Fruit fly (Drosophila melanogaster) whole organism, embryonic: ENCODE measurements around the gene CG46430.

ENCODE experiments used
- ATbp ChIP-seq: fragments of 200-800 bp; sonication (Bioruptor generic); optimal IDR thresholded peaks from 2 replicates; lab custom pipeline; 2017; ENCODE audit warnings: missing biosample characterization, mild to moderate bottlenecking, missing genetic modification characterization, missing genetic modification reagents
- Antp ChIP-seq: fragments of 200-800 bp; sonication (Bioruptor generic); optimal IDR thresholded peaks from 3 replicates; lab custom pipeline; 2016; ENCODE audit warnings: missing biosample characterization, missing genetic modification characterization
- Bdp1 ChIP-seq: fragments of 200-800 bp; sonication (Bioruptor generic); optimal IDR thresholded peaks from 3 replicates; lab custom pipeline; 2016; ENCODE audit warnings: missing biosample characterization, missing genetic modification characterization
- Bgb ChIP-seq: fragments of 200-800 bp; sonication (Bioruptor generic); IDR thresholded peaks from 2 replicates; pipeline ENCODE4 v1.3.6; 2022; ENCODE audit warnings: missing biosample characterization, missing genetic modification characterization; ENCODE audit not compliant: partially characterized antibody
- Bteb2 ChIP-seq: fragments of 200-800 bp; sonication (Bioruptor generic); optimal IDR thresholded peaks from 2 replicates; lab custom pipeline; 2016; ENCODE audit warnings: missing biosample characterization, missing genetic modification characterization
- C15 ChIP-seq: fragments of 200-800 bp; sonication (Bioruptor generic); IDR thresholded peaks from 3 replicates; pipeline ENCODE4 v1.3.6; 2022; ENCODE audit warnings: missing biosample characterization, missing genetic modification characterization
- CG10267 ChIP-seq: fragments of 200-800 bp; sonication (Bioruptor generic); optimal IDR thresholded peaks from 2 replicates; lab custom pipeline; 2018; ENCODE audit warnings: missing biosample characterization, mild to moderate bottlenecking, missing genetic modification characterization, moderate library complexity
- CG11456 ChIP-seq: fragments of 200-800 bp; sonication (Bioruptor generic); IDR thresholded peaks from 3 replicates; pipeline ENCODE4 v1.3.6; 2022; ENCODE audit warnings: missing biosample characterization, missing genetic modification characterization
- CG11723 ChIP-seq: fragments of 200-800 bp; sonication (Bioruptor generic); optimal IDR thresholded peaks from 2 replicates; lab custom pipeline; 2017; ENCODE audit warnings: missing biosample characterization, mild to moderate bottlenecking, missing genetic modification characterization
- CG13775 ChIP-seq: fragments of 200-800 bp; sonication (Bioruptor generic); optimal IDR thresholded peaks from 3 replicates; lab custom pipeline; 2017; ENCODE audit warnings: missing biosample characterization, mild to moderate bottlenecking, missing genetic modification characterization
- CG14014 ChIP-seq: fragments of 200-800 bp; sonication (Bioruptor generic); IDR thresholded peaks from 2 replicates; pipeline ENCODE4 v1.3.6; 2022; ENCODE audit warnings: missing biosample characterization, missing genetic modification characterization
- CG17385 ChIP-seq: fragments of 200-800 bp; sonication (Bioruptor generic); optimal IDR thresholded peaks from 3 replicates; lab custom pipeline; 2018; ENCODE audit warnings: missing biosample characterization, mild to moderate bottlenecking, missing genetic modification characterization
- CG17802 ChIP-seq: fragments of 200-800 bp; sonication (Bioruptor generic); optimal IDR thresholded peaks from 2 replicates; lab custom pipeline; 2018; ENCODE audit warnings: missing biosample characterization, mild to moderate bottlenecking, missing genetic modification characterization, moderate library complexity
- CG17912 ChIP-seq: fragments of 200-800 bp; sonication (Bioruptor generic); optimal IDR thresholded peaks from 2 replicates; lab custom pipeline; 2018; ENCODE audit warnings: missing biosample characterization, mild to moderate bottlenecking, missing genetic modification characterization
- CG2116 ChIP-seq: fragments of 200-800 bp; sonication (Bioruptor generic); optimal IDR thresholded peaks from 3 replicates; lab custom pipeline; 2018; ENCODE audit warnings: missing biosample characterization, mild to moderate bottlenecking, missing genetic modification characterization
- CG2129 ChIP-seq: fragments of 200-800 bp; sonication (Bioruptor generic); IDR thresholded peaks from 2 replicates; pipeline ENCODE4 v1.3.6; 2022; ENCODE audit warnings: missing biosample characterization, missing genetic modification characterization; ENCODE audit not compliant: partially characterized antibody
- CG31365 ChIP-seq: fragments of 200-800 bp; sonication (Bioruptor generic); optimal IDR thresholded peaks from 2 replicates; lab custom pipeline; 2018; ENCODE audit warnings: missing biosample characterization, mild to moderate bottlenecking, missing genetic modification characterization
- CG3281 ChIP-seq: fragments of 200-800 bp; sonication (Bioruptor generic); optimal IDR thresholded peaks from 3 replicates; lab custom pipeline; 2017; ENCODE audit warnings: missing biosample characterization, mild to moderate bottlenecking, missing genetic modification characterization
- CG34376 ChIP-seq: fragments of 200-800 bp; sonication (Bioruptor generic); optimal IDR thresholded peaks from 2 replicates; lab custom pipeline; 2018; ENCODE audit warnings: missing biosample characterization, mild to moderate bottlenecking, missing genetic modification characterization
- CG7839 ChIP-seq: fragments of 200-800 bp; sonication (Bioruptor generic); optimal IDR thresholded peaks from 3 replicates; lab custom pipeline; 2018; ENCODE audit warnings: missing biosample characterization, mild to moderate bottlenecking, missing genetic modification characterization, moderate library complexity
- CG8281 ChIP-seq: fragments of 200-800 bp; sonication (Bioruptor generic); optimal IDR thresholded peaks from 2 replicates; lab custom pipeline; 2018; ENCODE audit warnings: missing biosample characterization, mild to moderate bottlenecking, missing genetic modification characterization, moderate library complexity
- CG8290 ChIP-seq, 3 experiments: fragments of 200-800 bp; sonication (Bioruptor generic); optimal IDR thresholded peaks; 2 replicates each; lab custom pipeline; 2016 to 2019; ENCODE audit warnings: missing biosample characterization in 3 of 3, missing genetic modification characterization in 3 of 3, mild to moderate bottlenecking in 2 of 3, moderate library complexity in 1 of 3
- CG8359 ChIP-seq: fragments of 200-800 bp; sonication (Bioruptor generic); optimal IDR thresholded peaks from 2 replicates; lab custom pipeline; 2017; ENCODE audit warnings: missing biosample characterization, mild to moderate bottlenecking, missing genetic modification characterization, borderline replicate concordance
- CG8388 ChIP-seq: fragments of 200-800 bp; sonication (Bioruptor generic); optimal IDR thresholded peaks from 2 replicates; lab custom pipeline; 2019; ENCODE audit warnings: missing biosample characterization, mild to moderate bottlenecking, missing genetic modification characterization, moderate library complexity
- CG9215 ChIP-seq: fragments of 200-800 bp; sonication (Bioruptor generic); IDR thresholded peaks from 2 replicates; pipeline ENCODE4 v1.3.6; 2022; ENCODE audit warnings: missing biosample characterization, missing genetic modification characterization
- Dek ChIP-seq: fragments of 200-800 bp; sonication (Bioruptor generic); optimal IDR thresholded peaks from 3 replicates; lab custom pipeline; 2019; ENCODE audit warnings: missing biosample characterization, mild to moderate bottlenecking, missing genetic modification characterization, moderate library complexity
- Dip2 ChIP-seq: fragments of 200-800 bp; sonication (Bioruptor generic); IDR thresholded peaks from 2 replicates; pipeline ENCODE4 v1.3.6; 2022; ENCODE audit warnings: missing biosample characterization, missing genetic modification characterization
- Poxn ChIP-seq: fragments of 200-800 bp; sonication (Bioruptor generic); IDR thresholded peaks from 2 replicates; pipeline ENCODE4 v1.3.6; 2022; ENCODE audit warnings: missing biosample characterization, missing genetic modification characterization
- Scr ChIP-seq: fragments of 200-800 bp; sonication (Bioruptor generic); IDR thresholded peaks from 2 replicates; pipeline ENCODE4 v1.3.6; 2022; ENCODE audit warnings: missing biosample characterization, missing genetic modification characterization; ENCODE audit not compliant: partially characterized antibody
- Spps ChIP-seq: fragments of 200-800 bp; sonication (Bioruptor generic); optimal IDR thresholded peaks from 2 replicates; lab custom pipeline; 2018; ENCODE audit warnings: missing biosample characterization, mild to moderate bottlenecking, missing genetic modification characterization
- Taf1 ChIP-seq: fragments of 200-800 bp; sonication (Bioruptor generic); IDR thresholded peaks from 2 replicates; pipeline ENCODE4 v1.3.6; 2022; ENCODE audit warnings: missing biosample characterization, missing genetic modification characterization
- al ChIP-seq: fragments of 200-800 bp; sonication (Bioruptor generic); IDR thresholded peaks from 2 replicates; pipeline ENCODE4 v1.3.6; 2022; ENCODE audit warnings: missing biosample characterization, missing genetic modification characterization
- ase ChIP-seq: fragments of 200-800 bp; sonication (Bioruptor generic); IDR thresholded peaks from 3 replicates; pipeline ENCODE4 v1.3.6; 2022; ENCODE audit warnings: missing biosample characterization, missing genetic modification characterization
- bab2 ChIP-seq: fragments of 200-800 bp; sonication (Bioruptor generic); optimal IDR thresholded peaks from 2 replicates; lab custom pipeline; 2016; ENCODE audit warnings: missing biosample characterization, missing genetic modification characterization
- eve ChIP-seq, 2 experiments: fragments of >200 bp; optimal IDR thresholded peaks; 2 replicates each; lab custom pipeline; 2017; ENCODE audit warnings: missing biosample characterization in 2 of 2, missing genetic modification characterization in 2 of 2
- ind ChIP-seq: fragments of 200-800 bp; sonication (Bioruptor generic); optimal IDR thresholded peaks from 3 replicates; lab custom pipeline; 2016; ENCODE audit warnings: missing biosample characterization, missing genetic modification characterization
- kah ChIP-seq: fragments of 200-800 bp; sonication (Bioruptor generic); optimal IDR thresholded peaks from 2 replicates; lab custom pipeline; 2018; ENCODE audit warnings: missing biosample characterization, mild to moderate bottlenecking, missing genetic modification characterization
- kay ChIP-seq: fragments of 200-800 bp; sonication (Bioruptor generic); optimal IDR thresholded peaks from 2 replicates; lab custom pipeline; 2016; ENCODE audit warnings: missing biosample characterization, missing genetic modification characterization
- lov ChIP-seq, 2 experiments: fragments of 200-800 bp in 1 of 2; fragments of >200 bp in 1 of 2; sonication (Bioruptor generic) in 1 of 2; IDR thresholded peaks in 1 of 2; optimal IDR thresholded peaks in 1 of 2; 2 replicates in 1 of 2; 3 replicates in 1 of 2; pipeline versions ENCODE4 v1.3.6 to Lab custom; 2017 to 2022; ENCODE audit warnings: missing biosample characterization in 1 of 2, missing genetic modification characterization in 1 of 2
- oc ChIP-seq: fragments of 200-800 bp; sonication (Bioruptor generic); optimal IDR thresholded peaks from 2 replicates; lab custom pipeline; 2018; ENCODE audit warnings: missing biosample characterization, mild to moderate bottlenecking, missing genetic modification characterization, moderate library complexity
- peb ChIP-seq: fragments of 200-800 bp; sonication (Bioruptor generic); IDR thresholded peaks from 2 replicates; pipeline ENCODE4 v1.3.6; 2022; ENCODE audit warnings: missing biosample characterization, missing genetic modification characterization
- pnt ChIP-seq: fragments of 200-800 bp; sonication (Bioruptor generic); optimal IDR thresholded peaks from 3 replicates; lab custom pipeline; 2016; ENCODE audit warnings: missing biosample characterization, missing genetic modification characterization
- shn ChIP-seq: fragments of 200-800 bp; sonication (Bioruptor generic); optimal IDR thresholded peaks from 3 replicates; lab custom pipeline; 2016; ENCODE audit warnings: missing biosample characterization, missing genetic modification characterization
- sima ChIP-seq: fragments of 200-800 bp; sonication (Bioruptor generic); optimal IDR thresholded peaks from 2 replicates; lab custom pipeline; 2016; ENCODE audit warnings: missing biosample characterization, missing genetic modification characterization
- slou ChIP-seq: fragments of 200-800 bp; sonication (Bioruptor generic); optimal IDR thresholded peaks from 3 replicates; lab custom pipeline; 2016; ENCODE audit warnings: missing biosample characterization, missing genetic modification characterization
- tap ChIP-seq: fragments of 200-800 bp; optimal IDR thresholded peaks from 3 replicates; lab custom pipeline; 2019; ENCODE audit warnings: missing biosample characterization, mild to moderate bottlenecking, missing genetic modification characterization, moderate library complexity
- tin ChIP-seq: fragments of 200-800 bp; sonication (Bioruptor generic); optimal IDR thresholded peaks from 3 replicates; lab custom pipeline; 2016; ENCODE audit warnings: missing biosample characterization, missing genetic modification characterization
- tio ChIP-seq: fragments of 200-800 bp; sonication (Bioruptor generic); optimal IDR thresholded peaks from 2 replicates; lab custom pipeline; 2017; ENCODE audit warnings: missing biosample characterization, missing genetic modification characterization, inconsistent platforms
- usp ChIP-seq: fragments of >200 bp; optimal IDR thresholded peaks from 2 replicates; lab custom pipeline; 2017; ENCODE audit warnings: missing biosample characterization, missing genetic modification characterization
- yki ChIP-seq: fragments of >200 bp; optimal IDR thresholded peaks from 3 replicates; lab custom pipeline; 2018
- zen2 ChIP-seq: fragments of 200-800 bp; sonication (Bioruptor generic); IDR thresholded peaks from 3 replicates; pipeline ENCODE4 v1.3.6; 2022; ENCODE audit warnings: missing biosample characterization, missing genetic modification characterization; ENCODE audit not compliant: partially characterized antibody

Gene CG46430

DNA sequence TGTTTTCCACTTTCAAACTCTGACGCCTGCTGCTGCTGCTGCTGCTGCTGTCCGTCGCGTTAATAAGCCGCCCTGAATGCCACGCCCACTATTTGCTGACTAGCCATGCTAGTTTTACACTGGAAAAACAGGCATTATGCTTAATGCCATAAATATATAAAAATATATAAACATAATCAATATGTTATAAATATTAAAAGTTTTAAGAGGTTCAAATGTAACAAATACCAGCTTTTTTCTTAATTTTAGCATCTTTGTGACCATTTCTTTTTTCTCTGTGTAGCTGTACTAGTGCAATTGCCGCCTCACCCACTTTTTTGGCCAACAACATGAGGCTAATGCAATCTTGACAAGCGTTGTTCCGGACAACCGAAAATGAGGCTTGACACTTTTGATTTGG lies 36.5 kb downstream of the CG46430 start (continued):
- TF ChIP-seq C15 (GFP tag; lab: Robert Waterston, UW) = no peak
- TF ChIP-seq CG2116 (GFP tag; lab: Kevin White, UChicago) = no peak
- no peak for TF ChIP-seq al
- peak; percentile 43 for TF ChIP-seq Spps
- peak; percentile 42 for TF ChIP-seq CG10267
- peak; percentile 24 for TF ChIP-seq CG13775 (GFP tag; lab: Kevin White, UChicago)
- no peak for TF ChIP-seq yki (lab: Kevin White, UChicago)
- no peak for TF ChIP-seq Dip2
- no peak for TF ChIP-seq CG11456
- no peak for TF ChIP-seq Poxn (GFP tag; lab: Robert Waterston, UW)
- no peak for TF ChIP-seq kah (GFP tag; lab: Kevin White, UChicago)
- peak; percentile 16 for TF ChIP-seq tap (tag; lab: Kevin White, UChicago)
- no peak for TF ChIP-seq Bdp1 (GFP tag; lab: Kevin White, UChicago)
- peak; percentile 14 for TF ChIP-seq ATbp (GFP tag; lab: Kevin White, UChicago)
- peak; percentile 17 for TF ChIP-seq CG8359 (GFP tag; lab: Kevin White, UChicago)
- TF ChIP-seq CG8290 (GFP tag; optimal IDR thresholded peaks at IDR 0.05; lab: Kevin White, UChicago) = no peak
- no peak for TF ChIP-seq CG8290 (tag; optimal IDR thresholded peaks at IDR 0.05; lab: Kevin White, UChicago)
- no peak for TF ChIP-seq CG8281 (tag; lab: Kevin White, UChicago)
- TF ChIP-seq tin (GFP tag; lab: Kevin White, UChicago) = peak; percentile 22
- no peak for TF ChIP-seq CG17802 (tag; lab: Kevin White, UChicago)
- TF ChIP-seq CG34376 (GFP tag; lab: Kevin White, UChicago) = no peak
- no peak for TF ChIP-seq shn
- no peak for TF ChIP-seq Taf1 (GFP tag; lab: Robert Waterston, UW)
- TF ChIP-seq CG17385 (GFP tag; lab: Kevin White, UChicago) = peak; percentile 13
- TF ChIP-seq Antp (GFP tag; lab: Kevin White, UChicago) = no peak
- TF ChIP-seq slou (GFP tag; lab: Kevin White, UChicago) = no peak
- TF ChIP-seq pnt (GFP tag; lab: Kevin White, UChicago) = no peak
- no peak for TF ChIP-seq CG11723 (GFP tag; lab: Kevin White, UChicago)
- peak; percentile 16 for TF ChIP-seq ind
- TF ChIP-seq zen2 = no peak
- no peak for TF ChIP-seq Bgb (GFP tag; lab: Robert Waterston, UW)
- TF ChIP-seq sima (GFP tag; lab: Kevin White, UChicago) = no peak
- TF ChIP-seq CG17912 (GFP tag; lab: Kevin White, UChicago) = no peak
- TF ChIP-seq ase (GFP tag; lab: Robert Waterston, UW) = no peak
- TF ChIP-seq CG14014 (GFP tag; lab: Robert Waterston, UW) = no peak
- no peak for TF ChIP-seq CG9215 (GFP tag; lab: Robert Waterston, UW)
- no peak for TF ChIP-seq CG2129
- no peak for TF ChIP-seq usp
- no peak for TF ChIP-seq tio (GFP tag; lab: Kevin White, UChicago)
- TF ChIP-seq Scr (GFP tag; lab: Robert Waterston, UW) = no peak
- peak; percentile 55 for TF ChIP-seq CG7839 (tag; lab: Kevin White, UChicago)
- TF ChIP-seq kay (GFP tag; lab: Kevin White, UChicago) = no peak
- no peak for TF ChIP-seq CG31365 (tag; lab: Kevin White, UChicago)
- no peak for TF ChIP-seq bab2 (GFP tag; lab: Kevin White, UChicago)
- peak in 1 of 2 experiments; percentile 53 for TF ChIP-seq eve (GFP tag; optimal IDR thresholded peaks at IDR 0.05; lab: Kevin White, UChicago)
- TF ChIP-seq CG8388 (GFP tag; lab: Kevin White, UChicago) = peak; percentile 13
- TF ChIP-seq CG3281 (GFP tag; lab: Kevin White, UChicago) = peak; percentile 22
- TF ChIP-seq Dek = no peak
- no peak; the same call in 1 of the 2 replicates for TF ChIP-seq peb
- no peak for TF ChIP-seq Bteb2 (GFP tag; lab: Kevin White, UChicago)
- no peak for TF ChIP-seq oc
- no peak for TF ChIP-seq lov (optimal IDR thresholded peaks at IDR 0.05; lab: Kevin White, UChicago)
- TF ChIP-seq lov (GFP tag; IDR thresholded peaks at IDR 0.05; lab: Robert Waterston, UW) = no peak
